Worm (Caenorhabditis elegans): ENCODE measurements around the gene cyn-1.

- no peak for TF ChIP-seq snpc-4 (tag; optimal IDR thresholded peaks at IDR 0.05)
- TF ChIP-seq mdl-1 (tag; optimal IDR thresholded peaks at IDR 0.05): no peak
- TF ChIP-seq ztf-11 (tag; optimal IDR thresholded peaks at IDR 0.05): no peak
- TF ChIP-seq ets-5 (GFP tag; IDR thresholded peaks at IDR 0.05): no peak
- no peak for TF ChIP-seq ztf-4 (tag; optimal IDR thresholded peaks at IDR 0.05)
- no peak for TF ChIP-seq lin-39 (tag; optimal IDR thresholded peaks at IDR 0.05)
- TF ChIP-seq nhr-28 (tag; optimal IDR thresholded peaks at IDR 0.05): no peak
Measured at ce11 chrV:14312695-14313094, 43.2 kb upstream of the cyn-1 start, which contains the start of gene F14D7.8.

Data from whole organism, L1 larva.